Worm (Caenorhabditis elegans) whole organism, midembryonic: ENCODE measurements around the gene D1053.3.

Experiments used
- T22C8.4 ChIP-seq: fragments of 200-800 bp; sonication (Bioruptor generic); IDR thresholded peaks from 2 replicates; pipeline ENCODE4 v1.3.6; 2022; ENCODE audit warnings: missing genetic modification characterization, missing compliant biosample characterization
- cog-1 ChIP-seq: sonication (generic microtip); optimal IDR thresholded peaks from 2 replicates; lab custom pipeline; 2016; ENCODE audit warnings: missing genetic modification characterization, missing compliant biosample characterization
- flt-1 ChIP-seq: fragments of 200-800 bp; sonication (Bioruptor generic); IDR thresholded peaks from 2 replicates; pipeline ENCODE4 v1.3.6; 2022; ENCODE audit warnings: missing genetic modification characterization, missing compliant biosample characterization
- klf-2 ChIP-seq: fragments of 200-800 bp; sonication (Bioruptor generic); conservative IDR thresholded peaks from 2 replicates; pipeline ENCODE4 v1.3.6; 2022; ENCODE audit warnings: missing genetic modification reagents, missing genetic modification characterization, missing compliant biosample characterization
- med-1 ChIP-seq: sonication (generic microtip); optimal IDR thresholded peaks from 2 replicates; lab custom pipeline; 2017; ENCODE audit warnings: missing genetic modification characterization, mild to moderate bottlenecking, missing compliant biosample characterization, antibody characterized with exemption, missing genetic modification reagents; ENCODE audit not compliant: insufficient read depth
- ref-1 ChIP-seq: fragments of 200-800 bp; sonication (Bioruptor generic); conservative IDR thresholded peaks from 2 replicates; pipeline ENCODE4 v1.3.6; 2022; ENCODE audit warnings: missing genetic modification reagents, missing genetic modification characterization, missing compliant biosample characterization
- tab-1 ChIP-seq: fragments of 200-800 bp; sonication (Bioruptor generic); IDR thresholded peaks from 2 replicates; pipeline ENCODE4 v1.3.6; 2022; ENCODE audit warnings: missing genetic modification characterization, missing compliant biosample characterization
- ztf-23 ChIP-seq: fragments of 200-800 bp; sonication (Bioruptor generic); IDR thresholded peaks from 2 replicates; pipeline ENCODE4 v1.3.6; 2022; ENCODE audit warnings: missing genetic modification reagents, missing genetic modification characterization, missing compliant biosample characterization
- ztf-29 ChIP-seq: fragments of 200-800 bp; sonication (Bioruptor generic); IDR thresholded peaks from 2 replicates; pipeline ENCODE4 v1.3.6; 2022; ENCODE audit warnings: missing genetic modification reagents, missing genetic modification characterization, missing compliant biosample characterization

D1053.3 gene

ce11 chrX:11690014-11690591 lies 46.9 kb downstream of the D1053.3 start, which contains the start of the genes C44C10.10 and C44C10.5:
Gene C44C10.10, plus strand, starts transcription at chrX:11690314.
Gene C44C10.5, plus strand, starts transcription at chrX:11690541.
- TF ChIP-seq cog-1 (tag; lab: Kevin White, UChicago) (no peak), klf-2 (GFP tag; lab: Robert Waterston, UW) (no peak), med-1 (GFP tag; lab: Kevin White, UChicago) (no peak), tab-1 (GFP tag; lab: Robert Waterston, UW) (no peak), T22C8.4 (no peak), flt-1 (GFP tag; lab: Robert Waterston, UW) (no peak), ref-1 (GFP tag; lab: Robert Waterston, UW) (no peak), ztf-29 (no peak), ztf-23 (no peak)

- no peak for TF ChIP-seq flt-1 (GFP tag; lab: Robert Waterston, UW)
- TF ChIP-seq ref-1 (GFP tag; lab: Robert Waterston, UW): no peak
- no peak for TF ChIP-seq med-1 (GFP tag; lab: Kevin White, UChicago)
- no peak for TF ChIP-seq cog-1 (tag; lab: Kevin White, UChicago)
- TF ChIP-seq ztf-29: no peak
- no peak for TF ChIP-seq ztf-23
- no peak for TF ChIP-seq tab-1 (GFP tag; lab: Robert Waterston, UW)
- TF ChIP-seq T22C8.4: no peak
- TF ChIP-seq klf-2 (GFP tag; lab: Robert Waterston, UW): no peak
Measured at ce11 chrX:11687836-11688319, 49.1 kb downstream of the D1053.3 start, which contains the start of gene C44C10.7. Gene C44C10.7, minus strand, starts transcription at chrX:11688269.

DNA sequence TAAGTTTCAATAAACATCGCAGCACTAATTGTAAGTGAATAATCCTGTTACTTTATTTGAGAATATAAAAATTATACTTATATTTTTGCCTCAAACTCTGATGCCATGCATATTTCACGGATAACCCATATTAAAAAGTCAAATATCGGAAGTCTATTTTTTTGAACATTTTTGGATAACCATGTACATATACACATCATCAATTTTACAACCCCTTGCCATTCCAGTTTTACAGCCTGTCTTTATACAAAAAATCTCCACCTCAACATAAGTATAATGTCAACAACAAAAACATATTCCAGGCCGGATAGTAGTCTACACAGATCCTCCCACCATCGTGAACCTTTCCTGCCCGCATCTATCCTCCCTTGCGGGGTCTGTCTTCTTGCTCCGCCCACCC lies 52.7 kb downstream of the D1053.3 start, which contains the start of gene hnd-1:
Gene hnd-1, plus strand, starts transcription at position 301 of the 400 bp plus-strand sequence.
- TF ChIP-seq flt-1 (GFP tag; lab: Robert Waterston, UW) (no peak), tab-1 (GFP tag; lab: Robert Waterston, UW) (no peak), T22C8.4 (no peak), med-1 (GFP tag; lab: Kevin White, UChicago) (no peak), ref-1 (GFP tag; lab: Robert Waterston, UW) (no peak), ztf-29 (no peak), cog-1 (tag; lab: Kevin White, UChicago) (no peak), klf-2 (GFP tag; lab: Robert Waterston, UW) (no peak), ztf-23 (no peak)

- TF ChIP-seq med-1 (GFP tag; lab: Kevin White, UChicago) (no peak), cog-1 (tag; lab: Kevin White, UChicago) (no peak), T22C8.4 (no peak), ztf-29 (no peak), ref-1 (GFP tag; lab: Robert Waterston, UW) (no peak), tab-1 (GFP tag; lab: Robert Waterston, UW) (no peak), klf-2 (GFP tag; lab: Robert Waterston, UW) (no peak), ztf-23 (no peak), flt-1 (GFP tag; lab: Robert Waterston, UW) (no peak)
Measured at ce11 chrX:11680851-11681250, 56.1 kb downstream of the D1053.3 start, which contains the start of gene T04F8.7. Gene T04F8.7, minus strand, starts transcription at chrX:11680980.
